Worm (Caenorhabditis elegans) whole organism, young adult: ENCODE data around the gene C15H7.4.
A peak's percentile ranks its signal among the peaks of the same experiment; 100 is the strongest.

Experiments used
- F52B5.7 ChIP-seq: sonication (generic microtip); optimal IDR thresholded peaks from 2 replicates; lab custom pipeline; 2016; ENCODE audit warnings: mild to moderate bottlenecking, missing genetic modification characterization, missing compliant biosample characterization
- F57C9.4 ChIP-seq: sonication (generic microtip); optimal IDR thresholded peaks from 2 replicates; lab custom pipeline; 2017; ENCODE audit warnings: mild to moderate bottlenecking, missing genetic modification characterization, missing compliant biosample characterization
- bed-2 ChIP-seq: fragments of 200-800 bp; sonication (Bioruptor generic); IDR thresholded peaks from 2 replicates; pipeline ENCODE4 v1.3.6; 2022; ENCODE audit warnings: missing genetic modification reagents, missing genetic modification characterization, missing compliant biosample characterization
- ceh-100 ChIP-seq: fragments of 200-800 bp; sonication (Bioruptor generic); IDR thresholded peaks from 2 replicates; pipeline ENCODE4 v1.3.6; 2022; ENCODE audit warnings: missing genetic modification reagents, missing genetic modification characterization, missing compliant biosample characterization
- ceh-40 ChIP-seq: fragments of 200-800 bp; sonication (Bioruptor generic); IDR thresholded peaks from 2 replicates; pipeline ENCODE4 v1.3.6; 2022; ENCODE audit warnings: missing genetic modification characterization, missing compliant biosample characterization
- egl-18 ChIP-seq: fragments of 200-800 bp; sonication (Bioruptor generic); IDR thresholded peaks from 2 replicates; pipeline ENCODE4 v1.3.6; 2022; ENCODE audit warnings: missing genetic modification reagents, missing genetic modification characterization, missing compliant biosample characterization
- hsf-1 ChIP-seq: fragments of 200-800 bp; sonication (Bioruptor generic); IDR thresholded peaks from 2 replicates; pipeline ENCODE4 v1.3.6; 2022; ENCODE audit warnings: missing genetic modification reagents, missing genetic modification characterization, missing compliant biosample characterization
- let-607 ChIP-seq, 2 experiments: fragments of 200-800 bp in 1 of 2; sonication (Bioruptor generic) in 1 of 2; sonication (generic microtip) in 1 of 2; optimal IDR thresholded peaks; 2 replicates each; lab custom pipeline; 2016 to 2018; ENCODE audit warnings: mild to moderate bottlenecking in 2 of 2, missing compliant biosample characterization in 2 of 2, missing genetic modification characterization in 2 of 2, moderate library complexity in 2 of 2, missing genotype in 1 of 2
- lin-54 ChIP-seq: fragments of 200-800 bp; sonication (Bioruptor generic); optimal IDR thresholded peaks from 2 replicates; lab custom pipeline; 2018; ENCODE audit warnings: mild to moderate bottlenecking, missing genetic modification characterization, missing compliant biosample characterization
- mxl-1 ChIP-seq: sonication (generic microtip); optimal IDR thresholded peaks from 2 replicates; lab custom pipeline; 2016; ENCODE audit warnings: missing genetic modification characterization, missing compliant biosample characterization
- nhr-120 ChIP-seq: fragments of 200-800 bp; sonication (Bioruptor generic); IDR thresholded peaks from 2 replicates; pipeline ENCODE4 v1.3.6; 2022; ENCODE audit warnings: missing genetic modification characterization, missing compliant biosample characterization
- somi-1 ChIP-seq: fragments of 200-800 bp; sonication (Bioruptor generic); optimal IDR thresholded peaks from 2 replicates; lab custom pipeline; 2018; ENCODE audit warnings: mild to moderate bottlenecking, missing genetic modification characterization, missing compliant biosample characterization
- tlf-1 ChIP-seq: fragments of 200-800 bp; sonication (Bioruptor generic); optimal IDR thresholded peaks from 2 replicates; lab custom pipeline; 2018; ENCODE audit warnings: mild to moderate bottlenecking, missing genetic modification characterization, missing compliant biosample characterization

- TF ChIP-seq bed-2 (GFP tag; lab: Robert Waterston, UW): no peak
- TF ChIP-seq F52B5.7 (tag; lab: Kevin White, UChicago): no peak
- TF ChIP-seq nhr-120 (GFP tag; lab: Robert Waterston, UW): no peak
- no peak for TF ChIP-seq somi-1 (GFP tag; lab: Kevin White, UChicago)
- no peak for TF ChIP-seq let-607 (tag; optimal IDR thresholded peaks at IDR 0.05; lab: Kevin White, UChicago)
- TF ChIP-seq mxl-1 (tag; lab: Kevin White, UChicago): no peak
- TF ChIP-seq tlf-1 (GFP tag; lab: Kevin White, UChicago): peak; percentile 68
- peak; percentile 79 for TF ChIP-seq hsf-1 (GFP tag; lab: Robert Waterston, UW)
- TF ChIP-seq ceh-100 (GFP tag; lab: Robert Waterston, UW): peak; percentile 19; the same call in 1 of the 2 replicates
- no peak for TF ChIP-seq ceh-40
- no peak for TF ChIP-seq egl-18 (GFP tag; lab: Robert Waterston, UW)
- no peak for TF ChIP-seq F57C9.4 (tag; lab: Kevin White, UChicago)
- TF ChIP-seq lin-54 (GFP tag; lab: Kevin White, UChicago): peak; percentile 95
These were observed 24.5 kb downstream of the C15H7.4 start, which contains the start of gene ubc-7 for ce11 chrIII:9631117-9631655.
